Fruit fly (Drosophila melanogaster) whole organism, pupa: ENCODE results near the gene CSN5.

ENCODE experiments used
- CG10348 ChIP-seq: fragments of 200-800 bp; sonication (Bioruptor generic); IDR thresholded peaks from 2 replicates; pipeline ENCODE4 v1.3.6; 2022; ENCODE audit warnings: missing biosample characterization, missing genetic modification characterization
- CG12605 ChIP-seq: fragments of 200-800 bp; sonication (Bioruptor generic); IDR thresholded peaks from 2 replicates; pipeline ENCODE4 v1.3.6; 2022; ENCODE audit warnings: missing biosample characterization, missing genetic modification characterization
- CG13204 ChIP-seq: fragments of 200-800 bp; sonication (Bioruptor generic); optimal IDR thresholded peaks from 2 replicates; lab custom pipeline; 2018; ENCODE audit warnings: missing biosample characterization, mild to moderate bottlenecking, missing genetic modification characterization, moderate library complexity
- CG14655 ChIP-seq: fragments of 200-800 bp; sonication (Bioruptor generic); optimal IDR thresholded peaks from 3 replicates; lab custom pipeline; 2017; ENCODE audit warnings: mild to moderate bottlenecking, missing biosample characterization, missing genetic modification reagents, missing genetic modification characterization
- CG15710 ChIP-seq: fragments of 200-800 bp; sonication (Bioruptor generic); optimal IDR thresholded peaks from 2 replicates; lab custom pipeline; 2018; ENCODE audit warnings: missing biosample characterization, mild to moderate bottlenecking, missing genetic modification characterization, moderate library complexity
- CG17806 ChIP-seq: fragments of 200-800 bp; sonication (Bioruptor generic); optimal IDR thresholded peaks from 2 replicates; lab custom pipeline; 2018; ENCODE audit warnings: missing biosample characterization, mild to moderate bottlenecking, missing genetic modification characterization, moderate library complexity
- CG32121 ChIP-seq: fragments of 200-800 bp; sonication (Bioruptor generic); IDR thresholded peaks from 2 replicates; pipeline ENCODE4 v1.3.6; 2022; ENCODE audit warnings: missing biosample characterization, missing genetic modification characterization
- CG34367 ChIP-seq: fragments of 200-800 bp; sonication (Bioruptor generic); optimal IDR thresholded peaks from 2 replicates; lab custom pipeline; 2018; ENCODE audit warnings: missing biosample characterization, mild to moderate bottlenecking, missing genetic modification characterization
- CG4496 ChIP-seq: fragments of 200-800 bp; sonication (Bioruptor generic); IDR thresholded peaks from 3 replicates; pipeline ENCODE4 v1.3.6; 2022; ENCODE audit warnings: missing biosample characterization, missing genetic modification characterization
- CG8159 ChIP-seq: fragments of 200-800 bp; sonication (Bioruptor generic); optimal IDR thresholded peaks from 3 replicates; lab custom pipeline; 2018; ENCODE audit warnings: missing biosample characterization, mild to moderate bottlenecking, missing genetic modification characterization, moderate library complexity
- CG8301 ChIP-seq: fragments of 200-800 bp; sonication (Bioruptor generic); optimal IDR thresholded peaks from 2 replicates; lab custom pipeline; 2018; ENCODE audit warnings: missing biosample characterization, mild to moderate bottlenecking, missing genetic modification characterization
- CG9948 ChIP-seq: fragments of 200-800 bp; sonication (Bioruptor generic); optimal IDR thresholded peaks from 2 replicates; lab custom pipeline; 2018; ENCODE audit warnings: missing biosample characterization, mild to moderate bottlenecking, missing genetic modification characterization, moderate library complexity
- D1 ChIP-seq: fragments of 200-800 bp; sonication (Bioruptor generic); optimal IDR thresholded peaks from 2 replicates; lab custom pipeline; 2018; ENCODE audit warnings: missing biosample characterization, mild to moderate bottlenecking, missing genetic modification characterization, moderate library complexity
- EcR ChIP-seq: fragments of 200-800 bp; sonication (Bioruptor generic); optimal IDR thresholded peaks from 3 replicates; lab custom pipeline; 2019; ENCODE audit warnings: missing biosample characterization, missing genetic modification characterization, mild to moderate bottlenecking, moderate library complexity, missing genetic modification reagents
- Ets98B ChIP-seq: fragments of 200-800 bp; sonication (Bioruptor generic); IDR thresholded peaks from 2 replicates; pipeline ENCODE4 v1.3.6; 2022; ENCODE audit warnings: missing biosample characterization, missing genetic modification characterization
- Pif1A ChIP-seq: fragments of 200-800 bp; sonication (Bioruptor generic); optimal IDR thresholded peaks from 3 replicates; lab custom pipeline; 2016; ENCODE audit warnings: missing biosample characterization, missing genetic modification characterization
- Pif1B ChIP-seq: fragments of 200-800 bp; sonication (Bioruptor generic); optimal IDR thresholded peaks from 3 replicates; lab custom pipeline; 2016; ENCODE audit warnings: missing biosample characterization, missing genetic modification characterization
- Snoo ChIP-seq: fragments of 200-800 bp; sonication (Bioruptor generic); optimal IDR thresholded peaks from 3 replicates; lab custom pipeline; 2017; ENCODE audit warnings: missing biosample characterization, mild to moderate bottlenecking, missing genetic modification characterization, inconsistent platforms
- fd96Ca ChIP-seq: fragments of 200-800 bp; sonication (Bioruptor generic); IDR thresholded peaks from 3 replicates; pipeline ENCODE4 v1.3.6; 2022; ENCODE audit warnings: missing biosample characterization, missing genetic modification characterization
- gl ChIP-seq: fragments of 200-800 bp; sonication (Bioruptor generic); optimal IDR thresholded peaks from 2 replicates; lab custom pipeline; 2018; ENCODE audit warnings: missing biosample characterization, mild to moderate bottlenecking, missing genetic modification characterization
- rn ChIP-seq: fragments of 200-800 bp; sonication (Bioruptor generic); IDR thresholded peaks from 2 replicates; pipeline ENCODE4 v1.3.6; 2022; ENCODE audit warnings: missing biosample characterization, missing genetic modification characterization

Gene CSN5

dm6 chr3R:16485487-16486233 is 15.8 kb downstream of the CSN5 start:
- TF ChIP-seq CG9948 (tag; lab: Kevin White, UChicago), result no peak
- no peak for TF ChIP-seq CG15710
- TF ChIP-seq CG8159 (tag; lab: Kevin White, UChicago), result no peak
- no peak for TF ChIP-seq fd96Ca (GFP tag; lab: Robert Waterston, UW)
- TF ChIP-seq CG8301, result peak; percentile 77
- TF ChIP-seq rn (GFP tag; lab: Robert Waterston, UW), result no peak
- TF ChIP-seq CG14655, result no peak
- TF ChIP-seq Ets98B (GFP tag; lab: Robert Waterston, UW), result peak; percentile 46
- no peak for TF ChIP-seq CG10348 (GFP tag; lab: Robert Waterston, UW)

- no peak for TF ChIP-seq CG17806 (tag; lab: Kevin White, UChicago)
- peak; percentile 4 for TF ChIP-seq CG14655
- peak; percentile 16; the same call in 1 of the 2 replicates for TF ChIP-seq Ets98B (GFP tag; lab: Robert Waterston, UW)
Observed at dm6 chr3R:16495322-16495721, 25.4 kb downstream of the CSN5 start, which contains the start of gene Cad89D. Gene Cad89D, minus strand, starts transcription at chr3R:16495422.

dm6 chr3R:16496209-16496608 is 26.3 kb downstream of the CSN5 start:
- TF ChIP-seq CG9948 (tag; lab: Kevin White, UChicago), result no peak
- TF ChIP-seq EcR (GFP tag; lab: Kevin White, UChicago), result no peak
- TF ChIP-seq CG12605 (GFP tag; lab: Robert Waterston, UW), result peak; percentile 63
- TF ChIP-seq CG34367 (tag; lab: Kevin White, UChicago), result peak; percentile 47
- TF ChIP-seq fd96Ca (GFP tag; lab: Robert Waterston, UW), result peak; percentile 74; the same call in 2 of the 3 replicates
- TF ChIP-seq rn (GFP tag; lab: Robert Waterston, UW), result 0 out of 2 replicates have a peak, but pooled peaks have one; percentile 41
- TF ChIP-seq Pif1B (GFP tag; lab: Kevin White, UChicago), result peak; percentile 67
- peak; percentile 92 for TF ChIP-seq CG14655
- no peak for TF ChIP-seq CG10348 (GFP tag; lab: Robert Waterston, UW)
- peak; percentile 92 for TF ChIP-seq CG8301
- TF ChIP-seq Ets98B (GFP tag; lab: Robert Waterston, UW), result peak; percentile 71
- TF ChIP-seq CG17806 (tag; lab: Kevin White, UChicago), result peak; percentile 30
- TF ChIP-seq Pif1A (GFP tag; lab: Kevin White, UChicago), result peak; percentile 68
- peak; percentile 67; the same call in 2 of the 3 replicates for TF ChIP-seq CG4496
- peak; percentile 76 for TF ChIP-seq CG32121 (GFP tag; lab: Robert Waterston, UW)
- TF ChIP-seq CG8159 (tag; lab: Kevin White, UChicago), result peak; percentile 42

- TF ChIP-seq CG9948 (tag; lab: Kevin White, UChicago), result peak; percentile 60
- peak; percentile 90 for TF ChIP-seq CG4496
- peak; percentile 52 for TF ChIP-seq Pif1A (GFP tag; lab: Kevin White, UChicago)
- TF ChIP-seq CG12605 (GFP tag; lab: Robert Waterston, UW), result peak; percentile 84
- TF ChIP-seq CG32121 (GFP tag; lab: Robert Waterston, UW), result peak; percentile 84
- TF ChIP-seq EcR (GFP tag; lab: Kevin White, UChicago), result no peak
- peak; percentile 78 for TF ChIP-seq CG14655
- TF ChIP-seq D1 (tag; lab: Kevin White, UChicago), result peak; percentile 10
- TF ChIP-seq CG8301, result peak; percentile 72
- peak; percentile 8 for TF ChIP-seq gl
- peak; percentile 74 for TF ChIP-seq CG17806 (tag; lab: Kevin White, UChicago)
- TF ChIP-seq Snoo (tag; lab: Kevin White, UChicago), result peak; percentile 56
- TF ChIP-seq CG13204 (GFP tag; lab: Kevin White, UChicago), result no peak
- TF ChIP-seq Pif1B (GFP tag; lab: Kevin White, UChicago), result peak; percentile 49
- TF ChIP-seq CG34367 (tag; lab: Kevin White, UChicago), result peak; percentile 63
- peak; percentile 32; the same call in 1 of the 3 replicates for TF ChIP-seq fd96Ca (GFP tag; lab: Robert Waterston, UW)
- TF ChIP-seq CG10348 (GFP tag; lab: Robert Waterston, UW), result no peak
- TF ChIP-seq CG15710, result peak; percentile 57
- peak; percentile 69 for TF ChIP-seq CG8159 (tag; lab: Kevin White, UChicago)
- TF ChIP-seq Ets98B (GFP tag; lab: Robert Waterston, UW), result peak; percentile 87
- peak; percentile 65 for TF ChIP-seq rn (GFP tag; lab: Robert Waterston, UW)
Observed at dm6 chr3R:16497379-16497778, 27.5 kb downstream of the CSN5 start.

dm6 chr3R:16498859-16499258 is 29.0 kb downstream of the CSN5 start, which contains the start of gene Gr89a:
Gene Gr89a, minus strand, starts transcription at chr3R:16498959.
- TF ChIP-seq D1 (tag; lab: Kevin White, UChicago), result no peak
- TF ChIP-seq Pif1A (GFP tag; lab: Kevin White, UChicago), result no peak
- TF ChIP-seq rn (GFP tag; lab: Robert Waterston, UW), result no peak
- no peak for TF ChIP-seq CG4496
- TF ChIP-seq Snoo (tag; lab: Kevin White, UChicago), result no peak
- no peak for TF ChIP-seq CG12605 (GFP tag; lab: Robert Waterston, UW)
- no peak for TF ChIP-seq CG9948 (tag; lab: Kevin White, UChicago)
- TF ChIP-seq CG8301, result no peak
- TF ChIP-seq CG17806 (tag; lab: Kevin White, UChicago), result no peak
